Worm (Caenorhabditis elegans) whole organism, mixed stage, embryonic: ENCODE results near the gene srw-1.
"Not testable (repeated sequence)": the region's sequence is repeated elsewhere in the genome, so short reads cannot be mapped to it uniquely, and the experiment has no call there.

Experiments used
- bed-3 ChIP-seq: fragments of 200-800 bp; sonication (Bioruptor generic); optimal IDR thresholded peaks from 3 replicates; lab custom pipeline; 2018; ENCODE audit warnings: mild to moderate bottlenecking, missing genetic modification characterization, moderate library complexity, missing compliant biosample characterization
- ceh-39 ChIP-seq: fragments of 150-350 bp; optimal IDR thresholded peaks from 2 replicates; lab custom pipeline; 2014; ENCODE audit warnings: missing biosample characterization, missing genetic modification characterization
- ceh-43 ChIP-seq: fragments of 200-800 bp; sonication (Bioruptor generic); optimal IDR thresholded peaks from 2 replicates; lab custom pipeline; 2018; ENCODE audit warnings: mild to moderate bottlenecking, missing genetic modification characterization, moderate library complexity, missing compliant biosample characterization
- ceh-83 ChIP-seq: fragments of 200-800 bp; sonication (Bioruptor generic); optimal IDR thresholded peaks from 2 replicates; lab custom pipeline; 2018; ENCODE audit warnings: mild to moderate bottlenecking, missing genetic modification characterization, missing compliant biosample characterization
- ces-1 ChIP-seq: fragments of 150-350 bp; optimal IDR thresholded peaks from 2 replicates; lab custom pipeline; 2014; ENCODE audit warnings: missing biosample characterization, missing genetic modification reagents, missing genetic modification characterization
- cnd-1 ChIP-seq: fragments of 200-800 bp; sonication (Bioruptor generic); optimal IDR thresholded peaks from 2 replicates; lab custom pipeline; 2018; ENCODE audit warnings: mild to moderate bottlenecking, missing genetic modification characterization, missing compliant biosample characterization
- drap-1 ChIP-seq: fragments of 200-800 bp; sonication (Bioruptor generic); optimal IDR thresholded peaks from 3 replicates; lab custom pipeline; 2018; ENCODE audit warnings: mild to moderate bottlenecking, missing genetic modification characterization, missing compliant biosample characterization
- elt-1 ChIP-seq: sonication (generic microtip); optimal IDR thresholded peaks from 2 replicates; lab custom pipeline; 2017; ENCODE audit warnings: missing genetic modification characterization, mild to moderate bottlenecking, missing compliant biosample characterization, antibody characterized with exemption, moderate library complexity, borderline replicate concordance; ENCODE audit not compliant: insufficient read depth
- elt-3 ChIP-seq: fragments of 150-350 bp; optimal IDR thresholded peaks from 2 replicates; lab custom pipeline; 2014; ENCODE audit warnings: missing biosample characterization, missing genetic modification characterization
- flh-1 ChIP-seq: fragments of 200-800 bp; sonication (Bioruptor generic); optimal IDR thresholded peaks from 2 replicates; lab custom pipeline; 2018; ENCODE audit warnings: mild to moderate bottlenecking, missing genetic modification characterization, moderate library complexity, missing compliant biosample characterization
- lin-13 ChIP-seq: fragments of 150-350 bp; optimal IDR thresholded peaks from 2 replicates; lab custom pipeline; 2014; ENCODE audit warnings: missing biosample characterization, missing genetic modification characterization
- lin-32 ChIP-seq: fragments of 200-800 bp; sonication (Bioruptor generic); optimal IDR thresholded peaks from 2 replicates; lab custom pipeline; 2018; ENCODE audit warnings: mild to moderate bottlenecking, missing genetic modification characterization, missing compliant biosample characterization
- lsy-2 ChIP-seq: fragments of 150-350 bp; optimal IDR thresholded peaks from 2 replicates; lab custom pipeline; 2014; ENCODE audit warnings: missing biosample characterization, missing genetic modification characterization
- mab-5 ChIP-seq: fragments of 150-350 bp; optimal IDR thresholded peaks from 2 replicates; lab custom pipeline; 2014; ENCODE audit warnings: missing biosample characterization, missing genetic modification characterization
- mep-1 ChIP-seq: fragments of 150-350 bp; optimal IDR thresholded peaks from 2 replicates; lab custom pipeline; 2017; ENCODE audit warnings: missing biosample characterization, missing genetic modification reagents, missing genetic modification characterization, inconsistent platforms
- nhr-12 ChIP-seq: fragments of 150-350 bp; optimal IDR thresholded peaks from 2 replicates; lab custom pipeline; 2014; ENCODE audit warnings: missing biosample characterization, missing genetic modification characterization
- nhr-2 ChIP-seq: fragments of 150-350 bp; optimal IDR thresholded peaks from 2 replicates; lab custom pipeline; 2014; ENCODE audit warnings: missing biosample characterization, missing genetic modification characterization
- nhr-237 ChIP-seq: fragments of 150-350 bp; optimal IDR thresholded peaks from 2 replicates; lab custom pipeline; 2014; ENCODE audit warnings: missing biosample characterization, missing genetic modification characterization
- nhr-76 ChIP-seq: sonication (generic microtip); optimal IDR thresholded peaks from 2 replicates; lab custom pipeline; 2017; ENCODE audit warnings: missing biosample characterization, missing genetic modification characterization
- pha-4 ChIP-seq: fragments of 150-350 bp; optimal IDR thresholded peaks from 2 replicates; lab custom pipeline; 2018; ENCODE audit warnings: missing biosample characterization, missing genetic modification reagents, missing genetic modification characterization
- sem-2 ChIP-seq: fragments of 200-800 bp; sonication (Bioruptor generic); optimal IDR thresholded peaks from 2 replicates; lab custom pipeline; 2018; ENCODE audit warnings: mild to moderate bottlenecking, missing genetic modification characterization, missing compliant biosample characterization
- sptf-1 ChIP-seq: sonication (generic microtip); optimal IDR thresholded peaks from 2 replicates; lab custom pipeline; 2017; ENCODE audit warnings: mild to moderate bottlenecking, missing genetic modification characterization, moderate library complexity, missing compliant biosample characterization
- tbx-8 ChIP-seq: fragments of 200-800 bp; sonication (Bioruptor generic); optimal IDR thresholded peaks from 2 replicates; lab custom pipeline; 2018; ENCODE audit warnings: mild to moderate bottlenecking, missing genetic modification characterization, moderate library complexity, missing compliant biosample characterization
- unc-120 ChIP-seq: sonication (generic microtip); optimal IDR thresholded peaks from 2 replicates; lab custom pipeline; 2017; ENCODE audit warnings: missing genetic modification characterization, missing compliant biosample characterization; ENCODE audit not compliant: poor library complexity, severe bottlenecking
- unc-39 ChIP-seq: fragments of 150-350 bp; optimal IDR thresholded peaks from 2 replicates; lab custom pipeline; 2014; ENCODE audit warnings: missing biosample characterization, missing genetic modification characterization
- unc-62 ChIP-seq: fragments of 150-350 bp; optimal IDR thresholded peaks from 2 replicates; lab custom pipeline; 2014; ENCODE audit warnings: missing biosample characterization, missing genetic modification reagents, missing genetic modification characterization
- zip-8 ChIP-seq: fragments of 150-350 bp; optimal IDR thresholded peaks from 2 replicates; lab custom pipeline; 2014; ENCODE audit warnings: missing biosample characterization, missing genetic modification characterization
- ztf-11 ChIP-seq: fragments of 150-350 bp; optimal IDR thresholded peaks from 2 replicates; lab custom pipeline; 2014; ENCODE audit warnings: missing biosample characterization, missing genetic modification characterization

The srw-1 gene

ce11 chrV:15193909-15194308 is 4.1 kb upstream of the srw-1 start, which contains the start of gene Y75B12B.13:
Y75B12B.13 (minus strand) TSS chrV:15194009.
- TF ChIP-seq ces-1 (GFP tag; lab: Kevin White, UChicago) (no peak), nhr-237 (tag; lab: Kevin White, UChicago) (no peak), unc-62 (no peak), lin-32 (GFP tag; lab: Kevin White, UChicago) (no peak), elt-3 (no peak), elt-1 (tag; lab: Kevin White, UChicago) (no peak), unc-39 (tag; lab: Kevin White, UChicago) (no peak), drap-1 (GFP tag; lab: Kevin White, UChicago) (no peak), ztf-11 (tag; lab: Kevin White, UChicago) (no peak)

ce11 chrV:15199768-15200167 is 1.7 kb downstream of the srw-1 start, which contains the start of gene Y75B12B.10:
Y75B12B.10 (plus strand) TSS chrV:15200068.
- TF ChIP-seq lsy-2 (tag; lab: Kevin White, UChicago) = no peak

- not testable (repeated sequence) for TF ChIP-seq tbx-8 (GFP tag; lab: Kevin White, UChicago); unc-39 (tag; lab: Kevin White, UChicago); unc-62
Observed at ce11 chrV:15207681-15208080, 9.6 kb downstream of the srw-1 start, which contains the start of gene C41G6.12. C41G6.12 (minus strand) TSS chrV:15207781.

ce11 chrV:15211869-15212268 is 13.8 kb downstream of the srw-1 start, which contains the start of gene sri-24:
sri-24 (plus strand) TSS chrV:15212169.
- not testable (repeated sequence) for TF ChIP-seq ceh-83, ces-1, sem-2 (GFP tag; lab: Kevin White, UChicago)

- TF ChIP-seq ces-1 (GFP tag; lab: Kevin White, UChicago); unc-39 (tag; lab: Kevin White, UChicago); zip-8 (tag; lab: Kevin White, UChicago): not testable (repeated sequence)
Observed at ce11 chrV:15215175-15215574, 17.1 kb downstream of the srw-1 start, which contains the start of gene sri-26. sri-26 (plus strand) TSS chrV:15215475.

ce11 chrV:15216705-15217104 is 18.6 kb downstream of the srw-1 start, which contains the start of gene sri-25:
sri-25 (plus strand) TSS chrV:15217005.
- TF ChIP-seq elt-3 (no peak), sptf-1 (tag; lab: Kevin White, UChicago) (no peak), elt-1 (tag; lab: Kevin White, UChicago) (no peak), lin-13 (no peak)
- TF ChIP-seq, all 35 proteins: peak for 0

ce11 chrV:15221330-15221729 is 23.3 kb downstream of the srw-1 start, which contains the start of gene irld-25:
irld-25 (plus strand) TSS chrV:15221630.
- no peak for TF ChIP-seq mep-1 (tag; lab: Kevin White, UChicago)
- no peak for TF ChIP-seq ceh-83 (GFP tag; lab: Kevin White, UChicago)
- no peak for TF ChIP-seq sptf-1 (tag; lab: Kevin White, UChicago)
- TF ChIP-seq flh-1 (GFP tag; lab: Kevin White, UChicago) = no peak
- no peak for TF ChIP-seq ceh-39 (tag; lab: Kevin White, UChicago)
- TF ChIP-seq ceh-43 (GFP tag; lab: Kevin White, UChicago) = no peak
- TF ChIP-seq ztf-11 (tag; lab: Kevin White, UChicago) = no peak
- no peak for TF ChIP-seq bed-3 (GFP tag; lab: Kevin White, UChicago)
- TF ChIP-seq pha-4 = no peak
- no peak for TF ChIP-seq mab-5 (tag; lab: Kevin White, UChicago)
- no peak for TF ChIP-seq nhr-2 (tag; lab: Kevin White, UChicago)
- TF ChIP-seq elt-3 = no peak
- no peak for TF ChIP-seq unc-62
- TF ChIP-seq zip-8 (tag; lab: Kevin White, UChicago) = no peak
- no peak for TF ChIP-seq nhr-76
- TF ChIP-seq unc-39 (tag; lab: Kevin White, UChicago) = no peak
- no peak for TF ChIP-seq unc-120
- no peak for TF ChIP-seq cnd-1 (tag; lab: Kevin White, UChicago)
- TF ChIP-seq nhr-12 (tag; lab: Kevin White, UChicago) = no peak
- TF ChIP-seq nhr-237 (tag; lab: Kevin White, UChicago) = no peak
